Worm (Caenorhabditis elegans) whole organism, L1 larva: ENCODE data around the gene T13G4.4.

Source experiments
- F16B12.6 ChIP-seq: fragments of 150-350 bp; optimal IDR thresholded peaks from 2 replicates; lab custom pipeline; 2014; ENCODE audit warnings: missing biosample characterization, missing genetic modification characterization
- alr-1 ChIP-seq: fragments of 200-800 bp; sonication (Bioruptor generic); optimal IDR thresholded peaks from 2 replicates; lab custom pipeline; 2018; ENCODE audit warnings: borderline replicate concordance, mild to moderate bottlenecking, missing genetic modification characterization, missing compliant biosample characterization
- aly-2 ChIP-seq: fragments of 150-350 bp; optimal IDR thresholded peaks from 2 replicates; lab custom pipeline; 2014; ENCODE audit warnings: missing biosample characterization, missing genetic modification characterization
- blmp-1 ChIP-seq: fragments of 150-350 bp; optimal IDR thresholded peaks from 2 replicates; lab custom pipeline; 2014; ENCODE audit warnings: missing biosample characterization, missing genetic modification characterization
- ceh-8 ChIP-seq: fragments of 200-800 bp; sonication (Bioruptor generic); optimal IDR thresholded peaks from 2 replicates; lab custom pipeline; 2018; ENCODE audit warnings: mild to moderate bottlenecking, missing genetic modification characterization, moderate library complexity, missing compliant biosample characterization
- ceh-90 ChIP-seq: sonication (generic microtip); optimal IDR thresholded peaks from 2 replicates; lab custom pipeline; 2016; ENCODE audit warnings: missing genetic modification characterization, missing compliant biosample characterization
- dsc-1 ChIP-seq: sonication (generic microtip); optimal IDR thresholded peaks from 2 replicates; lab custom pipeline; 2016; ENCODE audit warnings: mild to moderate bottlenecking, missing genetic modification characterization, missing compliant biosample characterization
- efl-1 ChIP-seq, 4 experiments: fragments of 150-350 bp; optimal IDR thresholded peaks in 3 of 4; peaks in 1 of 4; 1 replicate in 1 of 4; 2 replicates in 3 of 4; lab custom pipeline; 2014; ENCODE audit warnings: missing biosample characterization in 2 of 4, missing genetic modification characterization in 2 of 4, missing genetic modification reagents in 2 of 4
- egl-13 ChIP-seq: sonication (generic microtip); optimal IDR thresholded peaks from 2 replicates; lab custom pipeline; 2016; ENCODE audit warnings: missing genotype, missing genetic modification reagents, missing genetic modification characterization, missing compliant biosample characterization
- fkh-10 ChIP-seq: sonication (generic microtip); optimal IDR thresholded peaks from 2 replicates; lab custom pipeline; 2017; ENCODE audit warnings: missing biosample characterization, missing genetic modification reagents, missing genetic modification characterization
- fkh-4 ChIP-seq: sonication (generic microtip); optimal IDR thresholded peaks from 2 replicates; lab custom pipeline; 2016; ENCODE audit warnings: missing compliant biosample characterization, missing genetic modification characterization, borderline replicate concordance
- fkh-8 ChIP-seq: sonication (generic microtip); optimal IDR thresholded peaks from 2 replicates; lab custom pipeline; 2016; ENCODE audit warnings: mild to moderate bottlenecking, missing genetic modification characterization, missing compliant biosample characterization
- hlh-4 ChIP-seq: sonication (generic microtip); optimal IDR thresholded peaks from 2 replicates; lab custom pipeline; 2016; ENCODE audit warnings: mild to moderate bottlenecking, missing genetic modification characterization, missing compliant biosample characterization
- lin-14 ChIP-seq: fragments of 200-800 bp; sonication (Bioruptor generic); optimal IDR thresholded peaks from 2 replicates; lab custom pipeline; 2018; ENCODE audit warnings: mild to moderate bottlenecking, missing genetic modification characterization, moderate library complexity, missing compliant biosample characterization
- lin-15B ChIP-seq: fragments of 150-350 bp; sonication (generic microtip); optimal IDR thresholded peaks from 3 replicates; lab custom pipeline; 2014; ENCODE audit warnings: missing biosample characterization, missing genetic modification characterization
- lin-39 ChIP-seq: fragments of 150-350 bp; optimal IDR thresholded peaks from 2 replicates; lab custom pipeline; 2014; ENCODE audit warnings: missing biosample characterization, missing genetic modification reagents, missing genetic modification characterization
- mab-9 ChIP-seq: fragments of 200-800 bp; sonication (Bioruptor generic); IDR thresholded peaks from 2 replicates; pipeline ENCODE4 v1.3.6; 2022; ENCODE audit warnings: missing genetic modification reagents, missing genetic modification characterization, missing compliant biosample characterization
- mdl-1 ChIP-seq, 2 experiments: fragments of 150-350 bp; optimal IDR thresholded peaks; 2 replicates each; lab custom pipeline; 2014 to 2017; ENCODE audit warnings: missing biosample characterization in 2 of 2, missing genetic modification characterization in 2 of 2, inconsistent platforms in 1 of 2
- nhr-19 ChIP-seq: fragments of 200-800 bp; sonication (Bioruptor generic); conservative IDR thresholded peaks from 2 replicates; pipeline ENCODE4 v1.3.6; 2022; ENCODE audit warnings: missing genetic modification characterization, missing compliant biosample characterization
- nhr-20 ChIP-seq: sonication (generic microtip); optimal IDR thresholded peaks from 2 replicates; lab custom pipeline; 2016; ENCODE audit warnings: mild to moderate bottlenecking, missing genetic modification characterization, missing compliant biosample characterization
- nhr-71 ChIP-seq: sonication (generic microtip); optimal IDR thresholded peaks from 2 replicates; lab custom pipeline; 2016; ENCODE audit warnings: mild to moderate bottlenecking, missing genetic modification characterization, moderate library complexity, missing compliant biosample characterization
- nhr-77 ChIP-seq: fragments of 150-350 bp; optimal IDR thresholded peaks from 2 replicates; lab custom pipeline; 2014; ENCODE audit warnings: missing biosample characterization, missing genetic modification characterization
- nhr-84 ChIP-seq: sonication (generic microtip); optimal IDR thresholded peaks from 2 replicates; lab custom pipeline; 2017; ENCODE audit warnings: missing biosample characterization, missing genetic modification characterization
- nhr-85 ChIP-seq: sonication (generic microtip); peaks from one replicate; lab custom pipeline; 2016; ENCODE audit warnings: missing genetic modification characterization, inconsistent platforms, missing compliant biosample characterization
- rnt-1 ChIP-seq: sonication (generic microtip); optimal IDR thresholded peaks from 2 replicates; lab custom pipeline; 2016; ENCODE audit warnings: mild to moderate bottlenecking, missing genetic modification characterization, moderate library complexity, missing compliant biosample characterization
- swsn-7 ChIP-seq: sonication (generic microtip); optimal IDR thresholded peaks from 2 replicates; lab custom pipeline; 2016; ENCODE audit warnings: missing genetic modification characterization, missing compliant biosample characterization
- tlp-1 ChIP-seq: fragments of 150-350 bp; optimal IDR thresholded peaks from 2 replicates; lab custom pipeline; 2014; ENCODE audit warnings: missing biosample characterization, missing genetic modification characterization
- unc-30 ChIP-seq: sonication (generic microtip); optimal IDR thresholded peaks from 2 replicates; lab custom pipeline; 2017; ENCODE audit warnings: missing biosample characterization, missing genetic modification characterization
- unc-98 ChIP-seq: fragments of 200-800 bp; sonication (Bioruptor generic); IDR thresholded peaks from 2 replicates; pipeline ENCODE4 v1.3.6; 2022; ENCODE audit warnings: missing genetic modification characterization, missing compliant biosample characterization
- vab-15 ChIP-seq: sonication (generic microtip); optimal IDR thresholded peaks from 2 replicates; lab custom pipeline; 2017; ENCODE audit warnings: missing genotype, mild to moderate bottlenecking, missing genetic modification characterization, missing compliant biosample characterization
- ztf-11 ChIP-seq, 2 experiments: sonication (generic microtip); optimal IDR thresholded peaks; 2 replicates each; lab custom pipeline; 2016 to 2017; ENCODE audit warnings: missing genetic modification characterization in 2 of 2, missing biosample characterization in 1 of 2, missing compliant biosample characterization in 1 of 2
- ztf-4 ChIP-seq: fragments of 150-350 bp; optimal IDR thresholded peaks from 2 replicates; lab custom pipeline; 2014; ENCODE audit warnings: missing biosample characterization, missing genetic modification characterization

Gene T13G4.4

ce11 chrX:1218457-1218856 lies 27.0 kb upstream of the T13G4.4 start (continued):
- TF ChIP-seq ceh-8 (GFP tag; lab: Kevin White, UChicago) (no peak), blmp-1 (tag; lab: Kevin White, UChicago) (no peak), ceh-90 (tag; lab: Kevin White, UChicago) (no peak), lin-15B (tag; lab: Kevin White, UChicago) (no peak), nhr-77 (tag; lab: Kevin White, UChicago) (no peak), fkh-4 (tag; lab: Kevin White, UChicago) (no peak)

ce11 chrX:1216833-1217232 lies 25.4 kb upstream of the T13G4.4 start:
- TF ChIP-seq fkh-10 (GFP tag; lab: Kevin White, UChicago) (peak; percentile 83), aly-2 (no peak), lin-14 (GFP tag; lab: Kevin White, UChicago) (peak; percentile 44), tlp-1 (tag; lab: Kevin White, UChicago) (no peak)

- TF ChIP-seq nhr-84 (tag; lab: Kevin White, UChicago) (no peak), nhr-85 (tag; lab: Kevin White, UChicago) (no peak), ztf-4 (tag; lab: Kevin White, UChicago) (no peak), hlh-4 (tag; lab: Kevin White, UChicago) (no peak), lin-39 (no peak), unc-30 (no peak)
Measured at ce11 chrX:1213136-1213535, 21.7 kb upstream of the T13G4.4 start.

- TF ChIP-seq fkh-10 (GFP tag; lab: Kevin White, UChicago) (peak; percentile 36), nhr-19 (GFP tag; lab: Robert Waterston, UW) (no peak)
- TF ChIP-seq, all 84 proteins: peak for 1
Measured at ce11 chrX:1209096-1209495, 17.6 kb upstream of the T13G4.4 start, which contains the start of gene C46H3.1. Gene C46H3.1, plus strand, starts transcription at chrX:1209396.

- TF ChIP-seq vab-15 (tag; lab: Kevin White, UChicago) (no peak), unc-98 (GFP tag; lab: Robert Waterston, UW) (no peak), fkh-8 (no peak)
Measured at ce11 chrX:1207915-1208314, 16.4 kb upstream of the T13G4.4 start.

- TF ChIP-seq rnt-1 (no peak), efl-1 (optimal IDR thresholded peaks at IDR 0.05; lab: Kevin White, UChicago) (no peak), efl-1 (GFP tag; optimal IDR thresholded peaks at IDR 0.05 in 1 of 2; lab: Kevin White, UChicago) (no peak), alr-1 (tag; lab: Kevin White, UChicago) (no peak), fkh-8 (no peak), dsc-1 (tag; lab: Kevin White, UChicago) (no peak), mdl-1 (tag; optimal IDR thresholded peaks at IDR 0.05; lab: Kevin White, UChicago) (no peak), F16B12.6 (tag; lab: Kevin White, UChicago) (no peak), swsn-7 (tag; lab: Kevin White, UChicago) (no peak), ztf-11 (tag; optimal IDR thresholded peaks at IDR 0.05; lab: Kevin White, UChicago) (no peak), nhr-20 (tag; lab: Kevin White, UChicago) (no peak), blmp-1 (tag; lab: Kevin White, UChicago) (no peak), unc-30 (no peak), mab-9 (GFP tag; lab: Robert Waterston, UW) (no peak), egl-13 (tag; lab: Kevin White, UChicago) (no peak), nhr-71 (no peak)
Measured at ce11 chrX:1206029-1206428, 14.6 kb upstream of the T13G4.4 start, which contains the start of gene T13G4.7. Gene T13G4.7, minus strand, starts transcription at chrX:1206129.
